Fruit fly (Drosophila melanogaster) whole organism, adult: ENCODE measurements around the gene Hmu.

Experiments
- CG11617 ChIP-seq: fragments of 200-800 bp; sonication (Bioruptor generic); optimal IDR thresholded peaks from 2 replicates; lab custom pipeline; 2017; ENCODE audit warnings: mild to moderate bottlenecking, missing biosample characterization, missing genetic modification reagents, missing genetic modification characterization
- CG12768 ChIP-seq: fragments of 200-800 bp; sonication (Bioruptor generic); optimal IDR thresholded peaks from 2 replicates; lab custom pipeline; 2017; ENCODE audit warnings: missing biosample characterization, missing genetic modification characterization, mild to moderate bottlenecking, moderate library complexity, missing genetic modification reagents
- CG14711 ChIP-seq: fragments of 200-800 bp; sonication (Bioruptor generic); optimal IDR thresholded peaks from 2 replicates; lab custom pipeline; 2018; ENCODE audit warnings: missing biosample characterization, mild to moderate bottlenecking, missing genetic modification characterization, moderate library complexity
- CG1620 ChIP-seq: fragments of 200-800 bp; sonication (Bioruptor generic); optimal IDR thresholded peaks from 2 replicates; lab custom pipeline; 2016; ENCODE audit warnings: missing biosample characterization, missing genetic modification characterization
- CG33017 ChIP-seq: fragments of 200-800 bp; sonication (Bioruptor generic); optimal IDR thresholded peaks from 2 replicates; lab custom pipeline; 2018; ENCODE audit warnings: missing biosample characterization, mild to moderate bottlenecking, missing genetic modification characterization, moderate library complexity
- CG5204 ChIP-seq: fragments of 200-800 bp; sonication (Bioruptor generic); optimal IDR thresholded peaks from 2 replicates; lab custom pipeline; 2016; ENCODE audit warnings: missing biosample characterization, missing genetic modification characterization
- CG7045 ChIP-seq: fragments of 200-800 bp; sonication (Bioruptor generic); optimal IDR thresholded peaks from 2 replicates; lab custom pipeline; 2017; ENCODE audit warnings: missing biosample characterization, mild to moderate bottlenecking, missing genetic modification characterization
- CG7101 ChIP-seq: fragments of 200-800 bp; sonication (Bioruptor generic); optimal IDR thresholded peaks from 2 replicates; lab custom pipeline; 2018; ENCODE audit warnings: missing biosample characterization, mild to moderate bottlenecking, missing genetic modification characterization, moderate library complexity
- Clk ChIP-seq: fragments of 200-800 bp; sonication (Bioruptor generic); optimal IDR thresholded peaks from 2 replicates; lab custom pipeline; 2017; ENCODE audit warnings: missing biosample characterization, missing genetic modification characterization
- Crg-1 ChIP-seq: fragments of 200-800 bp; sonication (Bioruptor generic); optimal IDR thresholded peaks from 2 replicates; lab custom pipeline; 2016; ENCODE audit warnings: missing biosample characterization, missing genetic modification characterization
- Hr96 ChIP-seq: fragments of 200-800 bp; sonication (Bioruptor generic); optimal IDR thresholded peaks from 2 replicates; lab custom pipeline; 2016; ENCODE audit warnings: missing biosample characterization, missing genetic modification characterization
- Mnt ChIP-seq: fragments of 200-800 bp; sonication (Bioruptor generic); optimal IDR thresholded peaks from 2 replicates; lab custom pipeline; 2016; ENCODE audit warnings: missing biosample characterization, mild to moderate bottlenecking, missing genetic modification characterization
- bab1 ChIP-seq: fragments of 200-800 bp; sonication (Bioruptor generic); optimal IDR thresholded peaks from 3 replicates; lab custom pipeline; 2019; ENCODE audit warnings: missing biosample characterization, mild to moderate bottlenecking, missing genetic modification characterization, moderate library complexity
- cic ChIP-seq: fragments of 200-800 bp; sonication (Bioruptor generic); optimal IDR thresholded peaks from 2 replicates; lab custom pipeline; 2017; ENCODE audit warnings: missing biosample characterization, mild to moderate bottlenecking, missing genetic modification characterization, moderate library complexity
- cnc ChIP-seq, 2 experiments: fragments of >200 bp; optimal IDR thresholded peaks; 2 replicates each; lab custom pipeline; 2017
- kay ChIP-seq: fragments of 200-800 bp; sonication (Bioruptor generic); peaks from one replicate; lab custom pipeline; 2016; ENCODE audit warnings: missing biosample characterization, missing genetic modification characterization, borderline replicate concordance
- ovo ChIP-seq: fragments of 200-800 bp; sonication (Bioruptor generic); optimal IDR thresholded peaks from 2 replicates; lab custom pipeline; 2016; ENCODE audit warnings: missing biosample characterization, missing genetic modification characterization
- pad ChIP-seq: fragments of 200-800 bp; sonication (Bioruptor generic); optimal IDR thresholded peaks from 3 replicates; lab custom pipeline; 2017; ENCODE audit warnings: missing biosample characterization, missing genetic modification characterization, mild to moderate bottlenecking, moderate library complexity, missing genetic modification reagents
- tj ChIP-seq: fragments of 200-800 bp; sonication (Bioruptor generic); optimal IDR thresholded peaks from 3 replicates; lab custom pipeline; 2017; ENCODE audit warnings: missing biosample characterization, mild to moderate bottlenecking, missing genetic modification characterization, moderate library complexity
- toe ChIP-seq: fragments of 200-800 bp; sonication (Bioruptor generic); optimal IDR thresholded peaks from 2 replicates; lab custom pipeline; 2016; ENCODE audit warnings: missing biosample characterization, missing genetic modification characterization

Gene Hmu

dm6 chr3R:27274533-27275447 lies 13.8 kb upstream of the Hmu start, which contains the start of gene CG5938:
Gene CG5938, plus strand, starts transcription at chr3R:27274794.
- TF ChIP-seq tj (GFP tag; lab: Kevin White, UChicago) = peak; percentile 24
- TF ChIP-seq CG11617 (GFP tag; lab: Kevin White, UChicago) = peak; percentile 36
- TF ChIP-seq CG1620 (GFP tag; lab: Kevin White, UChicago) = no peak
- TF ChIP-seq CG7101 (tag; lab: Kevin White, UChicago) = peak; percentile 22
- no peak for TF ChIP-seq Crg-1 (GFP tag; lab: Kevin White, UChicago)
- peak; percentile 16 for TF ChIP-seq CG7045 (GFP tag; lab: Kevin White, UChicago)
- TF ChIP-seq ovo (GFP tag; lab: Kevin White, UChicago) = peak; percentile 20
- peak; percentile 12 for TF ChIP-seq CG33017
- TF ChIP-seq CG14711 (tag; lab: Kevin White, UChicago) = peak; percentile 58
- TF ChIP-seq pad (GFP tag; lab: Kevin White, UChicago) = peak; percentile 64
- TF ChIP-seq kay (GFP tag; lab: Kevin White, UChicago) = no peak
- TF ChIP-seq Mnt (GFP tag; lab: Kevin White, UChicago) = peak; percentile 40
- peak; percentile 78 for TF ChIP-seq cic
- no peak for TF ChIP-seq cnc (optimal IDR thresholded peaks at IDR 0.05; lab: Kevin White, UChicago)
- peak; percentile 36 for TF ChIP-seq toe (GFP tag; lab: Kevin White, UChicago)
- peak; percentile 72 for TF ChIP-seq CG12768 (GFP tag; lab: Kevin White, UChicago)

- TF ChIP-seq tj (GFP tag; lab: Kevin White, UChicago) (no peak), toe (GFP tag; lab: Kevin White, UChicago) (no peak), CG33017 (no peak), Crg-1 (GFP tag; lab: Kevin White, UChicago) (no peak), Clk (GFP tag; lab: Kevin White, UChicago) (no peak), pad (GFP tag; lab: Kevin White, UChicago) (no peak)
Observed at dm6 chr3R:27279478-27279877, 9.1 kb upstream of the Hmu start.

- TF ChIP-seq tj (GFP tag; lab: Kevin White, UChicago) (peak; percentile 52), pad (GFP tag; lab: Kevin White, UChicago) (peak; percentile 63), cnc (optimal IDR thresholded peaks at IDR 0.05; lab: Kevin White, UChicago) (no peak), Hr96 (GFP tag; lab: Kevin White, UChicago) (peak; percentile 87), bab1 (GFP tag; lab: Kevin White, UChicago) (peak; percentile 81), CG1620 (GFP tag; lab: Kevin White, UChicago) (peak; percentile 47), cic (peak; percentile 96), CG12768 (GFP tag; lab: Kevin White, UChicago) (peak; percentile 93), CG14711 (tag; lab: Kevin White, UChicago) (peak; percentile 83), Crg-1 (GFP tag; lab: Kevin White, UChicago) (peak; percentile 81), Clk (GFP tag; lab: Kevin White, UChicago) (peak; percentile 70), CG7101 (tag; lab: Kevin White, UChicago) (peak; percentile 90), kay (GFP tag; lab: Kevin White, UChicago) (no peak), CG11617 (GFP tag; lab: Kevin White, UChicago) (peak; percentile 74), ovo (GFP tag; lab: Kevin White, UChicago) (peak; percentile 19), CG7045 (GFP tag; lab: Kevin White, UChicago) (peak; percentile 81), CG5204 (peak; percentile 79), toe (GFP tag; lab: Kevin White, UChicago) (peak; percentile 58), CG33017 (peak; percentile 92), Mnt (GFP tag; lab: Kevin White, UChicago) (peak; percentile 70)
Observed at dm6 chr3R:27281022-27281810, 7.4 kb upstream of the Hmu start.

- TF ChIP-seq cic (peak; percentile 30), Hr96 (GFP tag; lab: Kevin White, UChicago) (peak; percentile 4), cnc (optimal IDR thresholded peaks at IDR 0.05; lab: Kevin White, UChicago) (no peak), CG33017 (no peak), Mnt (GFP tag; lab: Kevin White, UChicago) (peak; percentile 16), CG14711 (tag; lab: Kevin White, UChicago) (no peak), toe (GFP tag; lab: Kevin White, UChicago) (no peak)
Observed at dm6 chr3R:27281811-27282131, 6.8 kb upstream of the Hmu start.

dm6 chr3R:27282286-27282685 lies 6.3 kb upstream of the Hmu start, which contains the start of gene mrt:
Gene mrt, minus strand, starts transcription at chr3R:27282661.
- no peak for TF ChIP-seq kay (GFP tag; lab: Kevin White, UChicago)
- peak; percentile 51 for TF ChIP-seq CG12768 (GFP tag; lab: Kevin White, UChicago)
- TF ChIP-seq CG5204 = peak; percentile 84
- no peak for TF ChIP-seq ovo (GFP tag; lab: Kevin White, UChicago)
- TF ChIP-seq Crg-1 (GFP tag; lab: Kevin White, UChicago) = peak; percentile 41
- TF ChIP-seq CG14711 (tag; lab: Kevin White, UChicago) = peak; percentile 72
- peak; percentile 21 for TF ChIP-seq Mnt (GFP tag; lab: Kevin White, UChicago)
- peak; percentile 68 for TF ChIP-seq CG7045 (GFP tag; lab: Kevin White, UChicago)
- peak; percentile 74 for TF ChIP-seq bab1 (GFP tag; lab: Kevin White, UChicago)
- TF ChIP-seq Clk (GFP tag; lab: Kevin White, UChicago) = peak; percentile 59
- TF ChIP-seq CG33017 = peak; percentile 78
- peak; percentile 62 for TF ChIP-seq tj (GFP tag; lab: Kevin White, UChicago)
- TF ChIP-seq CG7101 (tag; lab: Kevin White, UChicago) = peak; percentile 75
- TF ChIP-seq CG11617 (GFP tag; lab: Kevin White, UChicago) = peak; percentile 85
- TF ChIP-seq cnc (optimal IDR thresholded peaks at IDR 0.05; lab: Kevin White, UChicago) = no peak
- peak; percentile 67 for TF ChIP-seq CG1620 (GFP tag; lab: Kevin White, UChicago)
- peak; percentile 76 for TF ChIP-seq toe (GFP tag; lab: Kevin White, UChicago)
- peak; percentile 48 for TF ChIP-seq pad (GFP tag; lab: Kevin White, UChicago)
- TF ChIP-seq cic = no peak
- peak; percentile 70 for TF ChIP-seq Hr96 (GFP tag; lab: Kevin White, UChicago)
